Worm (Caenorhabditis elegans): ENCODE data around the gene C05G5.7.

C05G5.7 gene

DNA sequence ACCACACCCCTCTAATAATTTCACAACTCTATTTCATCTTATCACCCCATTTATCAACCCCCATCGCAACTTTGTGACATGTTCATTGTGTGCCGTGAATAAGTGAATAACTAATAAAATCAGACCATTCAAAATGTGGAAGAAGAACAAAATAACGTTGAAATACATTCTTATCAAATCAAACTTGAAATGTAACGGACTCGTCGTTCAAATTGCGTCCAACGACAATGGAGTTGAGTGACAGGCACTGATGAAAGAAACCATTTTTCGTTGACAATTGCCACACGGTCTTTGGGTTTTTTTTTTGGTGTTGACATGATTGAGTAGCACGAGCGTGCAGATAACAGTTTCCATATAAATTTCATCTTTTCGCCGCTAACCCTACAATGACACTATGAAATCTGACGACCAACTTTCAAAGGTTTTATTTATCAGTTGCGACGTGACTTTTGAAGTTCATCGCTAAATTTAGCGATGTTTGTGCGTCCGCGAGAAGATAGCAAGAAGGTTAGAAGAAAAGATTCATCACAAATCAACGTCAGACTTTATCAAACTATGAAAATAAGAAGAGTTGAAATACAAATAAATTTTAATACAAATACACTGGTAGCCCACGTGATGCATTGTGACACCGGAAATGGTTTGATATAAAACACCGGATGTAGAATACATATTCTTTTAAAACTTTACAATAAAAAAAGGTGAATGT is 40.0 kb upstream of the C05G5.7 start:
- TF ChIP-seq ceh-79 (tag; optimal IDR thresholded peaks at IDR 0.05), result no peak
- TF ChIP-seq hsf-1 (GFP tag; IDR thresholded peaks at IDR 0.05), result no peak
- TF ChIP-seq zim-3 (tag; optimal IDR thresholded peaks at IDR 0.05), result no peak
- TF ChIP-seq madf-3 (GFP tag; IDR thresholded peaks at IDR 0.05), result no peak
- TF ChIP-seq hrde-1 (tag; optimal IDR thresholded peaks at IDR 0.05; ENCODE audit: borderline replicate concordance), result no peak
- TF ChIP-seq madf-8 (GFP tag; conservative IDR thresholded peaks at IDR 0.05), result no peak
- no peak for TF ChIP-seq lsl-1 (GFP tag; optimal IDR thresholded peaks at IDR 0.05)
- TF ChIP-seq nhr-27 (tag; optimal IDR thresholded peaks at IDR 0.05), result no peak
- TF ChIP-seq ztf-28 (GFP tag; IDR thresholded peaks at IDR 0.05), result no peak
- no peak for TF ChIP-seq snpc-1.1 (tag; optimal IDR thresholded peaks at IDR 0.05; ENCODE audit: insufficient read depth)
- TF ChIP-seq lin-26 (GFP tag; IDR thresholded peaks at IDR 0.05), result no peak
- no peak for TF ChIP-seq lir-1 (GFP tag; conservative IDR thresholded peaks at IDR 0.05)
- TF ChIP-seq F57C9.4 (tag; optimal IDR thresholded peaks at IDR 0.05), result no peak
- TF ChIP-seq nfya-2 (GFP tag; IDR thresholded peaks at IDR 0.05), result no peak
- TF ChIP-seq aptf-3 (GFP tag; IDR thresholded peaks at IDR 0.05), result no peak
- no peak for TF ChIP-seq cebp-2 (GFP tag; IDR thresholded peaks at IDR 0.05)
- no peak for TF ChIP-seq madf-6 (GFP tag; IDR thresholded peaks at IDR 0.05)
- TF ChIP-seq attf-3 (GFP tag; conservative IDR thresholded peaks at IDR 0.05), result no peak
- TF ChIP-seq rcor-1 (GFP tag; IDR thresholded peaks at IDR 0.05), result no peak
- TF ChIP-seq Y53F4B.3 (GFP tag; IDR thresholded peaks at IDR 0.05), result no peak
- TF ChIP-seq ceh-27 (GFP tag; optimal IDR thresholded peaks at IDR 0.05), result no peak
- TF ChIP-seq die-1 (tag; optimal IDR thresholded peaks at IDR 0.05), result no peak
- TF ChIP-seq B0336.3 (GFP tag; IDR thresholded peaks at IDR 0.05), result peak; percentile 72
- TF ChIP-seq zfh-2 (GFP tag; conservative IDR thresholded peaks at IDR 0.05), result no peak
- no peak for TF ChIP-seq F52B5.7 (tag; optimal IDR thresholded peaks at IDR 0.05)
- no peak for TF ChIP-seq hlh-12 (tag; optimal IDR thresholded peaks at IDR 0.05)
- no peak for TF ChIP-seq nfyb-1 (GFP tag; IDR thresholded peaks at IDR 0.05)
- TF ChIP-seq F55B11.4 (tag; optimal IDR thresholded peaks at IDR 0.05; ENCODE audit: borderline replicate concordance, insufficient read depth), result no peak
- TF ChIP-seq T26A5.8 (tag; optimal IDR thresholded peaks at IDR 0.05), result no peak
- no peak for TF ChIP-seq Y56A3A.18 (GFP tag; IDR thresholded peaks at IDR 0.05)
- TF ChIP-seq sea-2 (GFP tag; IDR thresholded peaks at IDR 0.05), result no peak
- no peak for TF ChIP-seq K11D2.4 (GFP tag; IDR thresholded peaks at IDR 0.05)
- TF ChIP-seq D2030.7 (GFP tag; IDR thresholded peaks at IDR 0.05), result no peak
- no peak for TF ChIP-seq efl-1 (GFP tag; optimal IDR thresholded peaks at IDR 0.05)
- TF ChIP-seq aptf-2 (GFP tag; conservative IDR thresholded peaks at IDR 0.05), result no peak
- no peak for TF ChIP-seq him-1 (tag; optimal IDR thresholded peaks at IDR 0.05)
- TF ChIP-seq ceh-40 (GFP tag; IDR thresholded peaks at IDR 0.05), result no peak
- no peak for TF ChIP-seq hmg-1.2 (GFP tag; IDR thresholded peaks at IDR 0.05)
- no peak for TF ChIP-seq K12H6.12 (tag; optimal IDR thresholded peaks at IDR 0.05)
- no peak for TF ChIP-seq sptf-2 (GFP tag; optimal IDR thresholded peaks at IDR 0.05)
- TF ChIP-seq nfya-1 (tag; optimal IDR thresholded peaks at IDR 0.05; ENCODE audit: borderline replicate concordance, insufficient read depth), result no peak
- TF ChIP-seq ztf-6 (GFP tag; IDR thresholded peaks at IDR 0.05), result no peak
- peak; percentile 22 for TF ChIP-seq chd-7 (tag; optimal IDR thresholded peaks at IDR 0.05)
- peak; percentile 70 for TF ChIP-seq lin-40 (tag; optimal IDR thresholded peaks at IDR 0.05)
- TF ChIP-seq C17E4.6 (GFP tag; IDR thresholded peaks at IDR 0.05), result no peak
- no peak for TF ChIP-seq F57A8.1 (GFP tag; optimal IDR thresholded peaks at IDR 0.05)
- TF ChIP-seq ztf-3 (GFP tag; optimal IDR thresholded peaks at IDR 0.05), result no peak
- no peak for TF ChIP-seq rpc-1 (optimal IDR thresholded peaks at IDR 0.05)
- no peak for TF ChIP-seq rpc-1 (tag; optimal IDR thresholded peaks at IDR 0.05)

Data from whole organism, young adult.